Worm (Caenorhabditis elegans) whole organism, early embryonic: ENCODE results near the gene T16H12.13.

Experiments
- F13C5.2 ChIP-seq: sonication (generic microtip); optimal IDR thresholded peaks from 2 replicates; lab custom pipeline; 2017; ENCODE audit warnings: mild to moderate bottlenecking, missing genetic modification characterization, inconsistent platforms, missing compliant biosample characterization
- aly-1 ChIP-seq: sonication (generic microtip); optimal IDR thresholded peaks from 2 replicates; lab custom pipeline; 2016; ENCODE audit warnings: missing genetic modification characterization, missing compliant biosample characterization
- ama-1 ChIP-seq: fragments of 150-350 bp; optimal IDR thresholded peaks from 2 replicates; lab custom pipeline; 2014
- hmbx-1 ChIP-seq: sonication (generic microtip); optimal IDR thresholded peaks from 2 replicates; lab custom pipeline; 2016; ENCODE audit warnings: mild to moderate bottlenecking, missing genetic modification characterization, missing compliant biosample characterization
- hmg-4 ChIP-seq: fragments of 200-800 bp; sonication (Bioruptor generic); optimal IDR thresholded peaks from 2 replicates; lab custom pipeline; 2018; ENCODE audit warnings: mild to moderate bottlenecking, missing genetic modification characterization, missing compliant biosample characterization
- sea-1 ChIP-seq: fragments of 200-800 bp; sonication (Bioruptor generic); conservative IDR thresholded peaks from 2 replicates; pipeline ENCODE4 v1.3.6; 2022; ENCODE audit warnings: missing genetic modification characterization, missing compliant biosample characterization
- tra-4 ChIP-seq: sonication (generic microtip); optimal IDR thresholded peaks from 2 replicates; lab custom pipeline; 2017; ENCODE audit warnings: missing genetic modification characterization, missing compliant biosample characterization

ce11 chrIII:10076042-10076441, 9.2 kb upstream of the T16H12.13 start:
- TF ChIP-seq ama-1 (lab: Kevin White, UChicago) (no peak), hmg-4 (GFP tag; lab: Kevin White, UChicago) (no peak), F13C5.2 (tag; lab: Kevin White, UChicago) (no peak), sea-1 (GFP tag; lab: Robert Waterston, UW) (no peak), hmbx-1 (tag; lab: Kevin White, UChicago) (no peak), tra-4 (tag; lab: Kevin White, UChicago) (no peak), aly-1 (tag; lab: Kevin White, UChicago) (no peak)
